Worm (Caenorhabditis elegans) whole organism, L3 larva: ENCODE data around the gene fbxb-60.

ENCODE experiments used
- R02D3.7 ChIP-seq: fragments of 150-350 bp; optimal IDR thresholded peaks from 2 replicates; lab custom pipeline; 2014; ENCODE audit warnings: missing biosample characterization, missing genetic modification characterization
- ZK546.5 ChIP-seq: sonication (generic microtip); optimal IDR thresholded peaks from 2 replicates; lab custom pipeline; 2017; ENCODE audit warnings: missing biosample characterization, missing genetic modification characterization
- aly-2 ChIP-seq: fragments of 150-350 bp; optimal IDR thresholded peaks from 2 replicates; lab custom pipeline; 2014; ENCODE audit warnings: missing biosample characterization, missing genetic modification characterization
- ama-1 ChIP-seq: fragments of 150-350 bp; optimal IDR thresholded peaks from 2 replicates; lab custom pipeline; 2018
- ceh-28 ChIP-seq: fragments of 150-350 bp; optimal IDR thresholded peaks from 2 replicates; lab custom pipeline; 2014; ENCODE audit warnings: missing biosample characterization, missing genetic modification reagents, missing genetic modification characterization
- ceh-82 ChIP-seq: fragments of 150-350 bp; optimal IDR thresholded peaks from 2 replicates; lab custom pipeline; 2014; ENCODE audit warnings: missing biosample characterization, missing genetic modification characterization
- daf-12 ChIP-seq: fragments of 150-350 bp; optimal IDR thresholded peaks from 2 replicates; lab custom pipeline; 2014; ENCODE audit warnings: missing biosample characterization, missing genetic modification reagents, missing genetic modification characterization
- elt-3 ChIP-seq, 3 experiments: fragments of 150-350 bp in 1 of 3; sonication (generic microtip) in 2 of 3; optimal IDR thresholded peaks; 2 replicates in 2 of 3; 4 replicates in 1 of 3; lab custom pipeline; 2014 to 2017; ENCODE audit warnings: missing biosample characterization in 3 of 3, missing genetic modification characterization in 3 of 3
- eor-1 ChIP-seq, 2 experiments: fragments of 150-350 bp; optimal IDR thresholded peaks; 2 replicates each; lab custom pipeline; 2014 to 2018; ENCODE audit warnings: missing biosample characterization in 2 of 2, missing genetic modification characterization in 2 of 2
- fos-1 ChIP-seq: fragments of 150-350 bp; optimal IDR thresholded peaks from 2 replicates; lab custom pipeline; 2014; ENCODE audit warnings: missing biosample characterization, missing genetic modification characterization
- hmg-11 ChIP-seq: sonication (generic microtip); optimal IDR thresholded peaks from 2 replicates; lab custom pipeline; 2016; ENCODE audit warnings: missing genetic modification characterization, missing compliant biosample characterization
- jun-1 ChIP-seq: fragments of 150-350 bp; optimal IDR thresholded peaks from 2 replicates; lab custom pipeline; 2014; ENCODE audit warnings: missing biosample characterization, missing genetic modification reagents, missing genetic modification characterization
- lin-15B ChIP-seq: fragments of 150-350 bp; optimal IDR thresholded peaks from 2 replicates; lab custom pipeline; 2014; ENCODE audit warnings: missing biosample characterization, missing genetic modification characterization
- lin-39 ChIP-seq: fragments of 150-350 bp; optimal IDR thresholded peaks from 2 replicates; lab custom pipeline; 2018; ENCODE audit warnings: missing biosample characterization, missing genetic modification reagents, missing genetic modification characterization
- mdl-1 ChIP-seq: fragments of 150-350 bp; optimal IDR thresholded peaks from 2 replicates; lab custom pipeline; 2014; ENCODE audit warnings: missing biosample characterization, missing genetic modification characterization
- mml-1 ChIP-seq: fragments of 150-350 bp; sonication (generic microtip); optimal IDR thresholded peaks from 3 replicates; lab custom pipeline; 2014; ENCODE audit warnings: missing biosample characterization, missing genetic modification characterization
- nfya-1 ChIP-seq: sonication (generic microtip); optimal IDR thresholded peaks from 2 replicates; lab custom pipeline; 2017; ENCODE audit warnings: missing genetic modification characterization, mild to moderate bottlenecking, missing compliant biosample characterization, antibody characterized with exemption, moderate library complexity; ENCODE audit not compliant: insufficient read depth
- nhr-12 ChIP-seq: fragments of 150-350 bp; optimal IDR thresholded peaks from 2 replicates; lab custom pipeline; 2014; ENCODE audit warnings: missing biosample characterization, missing genetic modification characterization
- nhr-23 ChIP-seq: fragments of 150-350 bp; optimal IDR thresholded peaks from 2 replicates; lab custom pipeline; 2014; ENCODE audit warnings: missing biosample characterization, missing genetic modification reagents, missing genetic modification characterization
- nhr-237 ChIP-seq: fragments of 150-350 bp; optimal IDR thresholded peaks from 2 replicates; lab custom pipeline; 2014; ENCODE audit warnings: missing biosample characterization, missing genetic modification characterization
- nhr-25 ChIP-seq: sonication (generic microtip); optimal IDR thresholded peaks from 2 replicates; lab custom pipeline; 2017; ENCODE audit warnings: missing biosample characterization, missing genetic modification characterization
- nhr-28 ChIP-seq: fragments of 150-350 bp; optimal IDR thresholded peaks from 2 replicates; lab custom pipeline; 2014; ENCODE audit warnings: missing biosample characterization, missing genetic modification characterization
- nhr-43 ChIP-seq: sonication (generic microtip); optimal IDR thresholded peaks from 2 replicates; lab custom pipeline; 2016; ENCODE audit warnings: mild to moderate bottlenecking, missing genetic modification characterization, missing compliant biosample characterization; ENCODE audit not compliant: poor library complexity, severe bottlenecking
- nhr-67 ChIP-seq: fragments of 150-350 bp; optimal IDR thresholded peaks from 2 replicates; lab custom pipeline; 2014; ENCODE audit warnings: missing biosample characterization, missing genetic modification characterization
- nhr-77 ChIP-seq: fragments of 150-350 bp; optimal IDR thresholded peaks from 2 replicates; lab custom pipeline; 2014; ENCODE audit warnings: missing biosample characterization, missing genetic modification characterization
- sea-2 ChIP-seq: fragments of 150-350 bp; sonication (generic microtip); optimal IDR thresholded peaks from 4 replicates; lab custom pipeline; 2014; ENCODE audit warnings: missing biosample characterization, missing genetic modification reagents, missing genetic modification characterization
- skn-1 ChIP-seq: fragments of 150-350 bp; optimal IDR thresholded peaks from 2 replicates; lab custom pipeline; 2014; ENCODE audit warnings: missing biosample characterization, missing genetic modification characterization
- snpc-4 ChIP-seq: fragments of 150-350 bp; optimal IDR thresholded peaks from 2 replicates; lab custom pipeline; 2014; ENCODE audit warnings: missing biosample characterization, missing genetic modification characterization
- unc-62 ChIP-seq: fragments of 150-350 bp; sonication (generic microtip); optimal IDR thresholded peaks from 4 replicates; lab custom pipeline; 2014; ENCODE audit warnings: missing biosample characterization, missing genetic modification reagents, missing genetic modification characterization
- zag-1 ChIP-seq: fragments of 150-350 bp; optimal IDR thresholded peaks from 2 replicates; lab custom pipeline; 2014; ENCODE audit warnings: missing biosample characterization, missing genetic modification characterization
- ztf-4 ChIP-seq: fragments of 150-350 bp; optimal IDR thresholded peaks from 2 replicates; lab custom pipeline; 2014; ENCODE audit warnings: missing biosample characterization, missing genetic modification characterization

The fbxb-60 gene

ce11 chrV:19303589-19304174, 6.1 kb downstream of the fbxb-60 start, which contains the start of the genes fbxb-63 and fbxb-61:
TSS of gene fbxb-63 (minus strand) at chrV:19303730.
TSS of gene fbxb-61 (plus strand) at chrV:19304124.
- TF ChIP-seq nhr-237 (tag; lab: Kevin White, UChicago) (no peak), daf-12 (tag; lab: Kevin White, UChicago) (no peak), ztf-4 (tag; lab: Kevin White, UChicago) (no peak), elt-3 (tag; optimal IDR thresholded peaks at IDR 0.05; lab: Kevin White, UChicago) (no peak), R02D3.7 (no peak)

ce11 chrV:19306906-19307305, 9.3 kb downstream of the fbxb-60 start, which contains the start of gene F55C9.15:
TSS of gene F55C9.15 (minus strand) at chrV:19307006.
- TF ChIP-seq fos-1 (tag; lab: Kevin White, UChicago) (no peak), nhr-25 (tag; lab: Kevin White, UChicago) (no peak), ceh-82 (tag; lab: Kevin White, UChicago) (no peak), lin-39 (no peak), ama-1 (lab: Kevin White, UChicago) (no peak), mdl-1 (tag; lab: Kevin White, UChicago) (no peak), nhr-77 (tag; lab: Kevin White, UChicago) (no peak), nhr-43 (no peak), zag-1 (tag; lab: Kevin White, UChicago) (no peak), nhr-28 (tag; lab: Kevin White, UChicago) (no peak), skn-1 (no peak)

ce11 chrV:19308137-19308536, 10.5 kb downstream of the fbxb-60 start:
- TF ChIP-seq nhr-12 (tag; lab: Kevin White, UChicago) (no peak), nhr-237 (tag; lab: Kevin White, UChicago) (no peak), nhr-43 (no peak), jun-1 (no peak), ama-1 (lab: Kevin White, UChicago) (no peak), lin-15B (tag; lab: Kevin White, UChicago) (no peak), fos-1 (tag; lab: Kevin White, UChicago) (no peak), nhr-77 (tag; lab: Kevin White, UChicago) (no peak)

ce11 chrV:19309591-19309990, 12.0 kb downstream of the fbxb-60 start, which contains the start of gene F55C9.11:
TSS of gene F55C9.11 (minus strand) at chrV:19309691.
- TF ChIP-seq mdl-1 (tag; lab: Kevin White, UChicago) (no peak), nhr-43 (no peak), nfya-1 (tag; lab: Kevin White, UChicago) (no peak), hmg-11 (tag; lab: Kevin White, UChicago) (no peak), nhr-67 (tag; lab: Kevin White, UChicago) (no peak), nhr-28 (tag; lab: Kevin White, UChicago) (no peak), nhr-25 (tag; lab: Kevin White, UChicago) (no peak), nhr-23 (tag; lab: Kevin White, UChicago) (no peak), R02D3.7 (no peak), ZK546.5 (tag; lab: Kevin White, UChicago) (no peak), nhr-12 (tag; lab: Kevin White, UChicago) (no peak), lin-39 (no peak), eor-1 (tag; optimal IDR thresholded peaks at IDR 0.05; lab: Kevin White, UChicago) (no peak), elt-3 (tag; optimal IDR thresholded peaks at IDR 0.05; lab: Kevin White, UChicago) (no peak), aly-2 (tag; lab: Kevin White, UChicago) (no peak), mml-1 (tag; lab: Kevin White, UChicago) (no peak), unc-62 (GFP tag; lab: Kevin White, UChicago) (no peak), snpc-4 (no peak), nhr-237 (tag; lab: Kevin White, UChicago) (no peak), sea-2 (GFP tag; lab: Kevin White, UChicago) (no peak)

- TF ChIP-seq zag-1 (tag; lab: Kevin White, UChicago) (no peak), jun-1 (no peak), ZK546.5 (tag; lab: Kevin White, UChicago) (no peak), fos-1 (tag; lab: Kevin White, UChicago) (no peak), mml-1 (tag; lab: Kevin White, UChicago) (no peak), ceh-28 (tag; lab: Kevin White, UChicago) (no peak), R02D3.7 (no peak), ztf-4 (tag; lab: Kevin White, UChicago) (no peak)
These were observed 13.8 kb downstream of the fbxb-60 start, which contains the start of gene C43D7.8 for ce11 chrV:19311391-19311790. TSS of gene C43D7.8 (minus strand) at chrV:19311491.
